Fruit fly (Drosophila melanogaster) whole organism, wandering third instar larva: ENCODE data around the gene Tmep.

Experiments used
- Abd-B ChIP-seq: fragments of >200 bp; optimal IDR thresholded peaks from 2 replicates; lab custom pipeline; 2017; ENCODE audit warnings: missing biosample characterization, missing genetic modification characterization
- CG32264 ChIP-seq: fragments of 200-800 bp; sonication (Bioruptor generic); optimal IDR thresholded peaks from 2 replicates; lab custom pipeline; 2016; ENCODE audit warnings: missing biosample characterization, missing genetic modification characterization
- CG9705 ChIP-seq: fragments of 200-800 bp; sonication (Bioruptor generic); optimal IDR thresholded peaks from 2 replicates; lab custom pipeline; 2018; ENCODE audit warnings: missing biosample characterization, mild to moderate bottlenecking, missing genetic modification characterization
- CrebA ChIP-seq: fragments of 200-800 bp; sonication (Bioruptor generic); optimal IDR thresholded peaks from 2 replicates; lab custom pipeline; 2016; ENCODE audit warnings: missing biosample characterization, mild to moderate bottlenecking, missing genetic modification characterization, borderline replicate concordance
- Dfd ChIP-seq: fragments of >200 bp; optimal IDR thresholded peaks from 2 replicates; lab custom pipeline; 2017; ENCODE audit warnings: missing biosample characterization, missing genetic modification characterization
- Dif ChIP-seq: fragments of 200-275, 200-300 bp; sonication (Bioruptor generic); optimal IDR thresholded peaks from 2 replicates; lab custom pipeline; 2018; ENCODE audit warnings: missing biosample characterization, missing genetic modification characterization; ENCODE audit not compliant: partially characterized antibody
- GATAd ChIP-seq: sonication (Bioruptor generic); optimal IDR thresholded peaks from 2 replicates; lab custom pipeline; 2016; ENCODE audit warnings: missing biosample characterization, missing genetic modification characterization
- HLH106 ChIP-seq: fragments of 200-800 bp; optimal IDR thresholded peaks from 3 replicates; lab custom pipeline; 2019; ENCODE audit warnings: missing biosample characterization, mild to moderate bottlenecking, missing genetic modification characterization, moderate library complexity
- Hnf4 ChIP-seq: fragments of 200-800 bp; sonication (Bioruptor generic); optimal IDR thresholded peaks from 2 replicates; lab custom pipeline; 2016; ENCODE audit warnings: missing biosample characterization, mild to moderate bottlenecking, missing genetic modification characterization
- Hr78 ChIP-seq: fragments of >200 bp; optimal IDR thresholded peaks from 2 replicates; lab custom pipeline; 2017; ENCODE audit warnings: missing biosample characterization, missing genetic modification characterization
- Hr83 ChIP-seq: fragments of 200-300 bp; sonication (Bioruptor generic); optimal IDR thresholded peaks from 2 replicates; lab custom pipeline; 2016; ENCODE audit warnings: missing biosample characterization, mild to moderate bottlenecking, missing genetic modification characterization, moderate library complexity; ENCODE audit not compliant: poor library complexity, severe bottlenecking
- Jra ChIP-seq: sonication (Bioruptor generic); optimal IDR thresholded peaks from 2 replicates; lab custom pipeline; 2016; ENCODE audit warnings: missing biosample characterization, missing genetic modification characterization
- Mio ChIP-seq: sonication (Bioruptor generic); optimal IDR thresholded peaks from 2 replicates; lab custom pipeline; 2016; ENCODE audit warnings: missing biosample characterization, missing genetic modification characterization
- Myc ChIP-seq: fragments of >200 bp; optimal IDR thresholded peaks from 2 replicates; lab custom pipeline; 2017
- N ChIP-seq: fragments of >200 bp; optimal IDR thresholded peaks from 2 replicates; lab custom pipeline; 2018; ENCODE audit warnings: missing biosample characterization, missing external identifiers, missing genetic modification characterization
- OdsH ChIP-seq: fragments of 200-800 bp; sonication (Bioruptor generic); optimal IDR thresholded peaks from 2 replicates; lab custom pipeline; 2016; ENCODE audit warnings: missing biosample characterization, mild to moderate bottlenecking, missing genetic modification characterization
- Rel ChIP-seq, 2 experiments: fragments of 200-800 bp; sonication (Bioruptor generic) in 1 of 2; optimal IDR thresholded peaks; 2 replicates in 1 of 2; 3 replicates in 1 of 2; lab custom pipeline; 2016 to 2019; ENCODE audit warnings: mild to moderate bottlenecking in 2 of 2, missing biosample characterization in 2 of 2, missing genetic modification characterization in 2 of 2, moderate library complexity in 1 of 2
- Sp1 ChIP-seq: fragments of 200-800 bp; sonication (Bioruptor generic); optimal IDR thresholded peaks from 3 replicates; lab custom pipeline; 2019; ENCODE audit warnings: missing biosample characterization, mild to moderate bottlenecking, missing genetic modification characterization, moderate library complexity
- Vsx2 ChIP-seq: fragments of 200-300, 225-300 bp; sonication (Bioruptor generic); optimal IDR thresholded peaks from 2 replicates; lab custom pipeline; 2018; ENCODE audit warnings: missing biosample characterization, missing genetic modification characterization; ENCODE audit not compliant: partially characterized antibody
- br ChIP-seq: fragments of 200-800 bp; sonication (Bioruptor generic); optimal IDR thresholded peaks from 2 replicates; lab custom pipeline; 2016; ENCODE audit warnings: missing biosample characterization, missing genetic modification characterization
- brk ChIP-seq: fragments of 200-800 bp; sonication (Bioruptor generic); optimal IDR thresholded peaks from 2 replicates; lab custom pipeline; 2016; ENCODE audit warnings: missing biosample characterization, mild to moderate bottlenecking, missing genetic modification characterization
- dl ChIP-seq, 2 experiments: fragments of 175-275, 200-275 bp in 1 of 2; fragments of 200-275 bp in 1 of 2; sonication (Bioruptor generic); optimal IDR thresholded peaks; lab custom pipeline; 2018; ENCODE audit warnings: mild to moderate bottlenecking in 2 of 2, missing biosample characterization in 2 of 2, missing genetic modification characterization in 2 of 2, moderate library complexity in 2 of 2; ENCODE audit not compliant: partially characterized antibody in 2 of 2, insufficient read depth in 1 of 2
- dmrt93B ChIP-seq: fragments of 200-800 bp; sonication (Bioruptor generic); optimal IDR thresholded peaks from 2 replicates; lab custom pipeline; 2018; ENCODE audit warnings: missing biosample characterization, mild to moderate bottlenecking, missing genetic modification characterization
- dsf ChIP-seq: sonication (Bioruptor generic); optimal IDR thresholded peaks from 2 replicates; lab custom pipeline; 2016; ENCODE audit warnings: missing biosample characterization, missing genetic modification characterization, borderline replicate concordance
- ey ChIP-seq: fragments of 200-800 bp; sonication (Bioruptor generic); optimal IDR thresholded peaks from 2 replicates; lab custom pipeline; 2016; ENCODE audit warnings: missing biosample characterization, missing genetic modification characterization
- foxo ChIP-seq, 2 experiments: fragments of 200-800 bp; sonication (Bioruptor generic); optimal IDR thresholded peaks; 2 replicates in 1 of 2; 3 replicates in 1 of 2; lab custom pipeline; 2016 to 2017; ENCODE audit warnings: missing biosample characterization in 2 of 2, missing genetic modification characterization in 2 of 2
- fru ChIP-seq: fragments of 200-800 bp; sonication (Bioruptor generic); optimal IDR thresholded peaks from 3 replicates; lab custom pipeline; 2016; ENCODE audit warnings: missing biosample characterization, mild to moderate bottlenecking, missing genetic modification characterization
- h ChIP-seq: fragments of 200-800 bp; sonication (Bioruptor generic); optimal IDR thresholded peaks from 3 replicates; lab custom pipeline; 2016; ENCODE audit warnings: missing biosample characterization, mild to moderate bottlenecking, missing genetic modification characterization
- jim ChIP-seq: fragments of 175-275, 200-325 bp; sonication (Bioruptor generic); optimal IDR thresholded peaks from 2 replicates; lab custom pipeline; 2016; ENCODE audit warnings: missing biosample characterization, mild to moderate bottlenecking, missing genetic modification characterization
- lola ChIP-seq: fragments of >200 bp; optimal IDR thresholded peaks from 2 replicates; lab custom pipeline; 2017; ENCODE audit warnings: missing biosample characterization, missing genetic modification characterization
- pan ChIP-seq: fragments of >200 bp; optimal IDR thresholded peaks from 2 replicates; lab custom pipeline; 2017
- psq ChIP-seq: fragments of 200-800 bp; sonication (Bioruptor generic); optimal IDR thresholded peaks from 3 replicates; lab custom pipeline; 2017; ENCODE audit warnings: missing biosample characterization, mild to moderate bottlenecking, missing genetic modification characterization, moderate library complexity
- rgr ChIP-seq: fragments of 200-800 bp; sonication (Bioruptor generic); optimal IDR thresholded peaks from 3 replicates; lab custom pipeline; 2016; ENCODE audit warnings: missing biosample characterization, mild to moderate bottlenecking, missing genetic modification characterization
- sage ChIP-seq: fragments of 200-800 bp; sonication (Bioruptor generic); optimal IDR thresholded peaks from 2 replicates; lab custom pipeline; 2016; ENCODE audit warnings: missing biosample characterization, mild to moderate bottlenecking, missing genetic modification characterization
- sv ChIP-seq: fragments of 200-800 bp; sonication (Bioruptor generic); optimal IDR thresholded peaks from 3 replicates; lab custom pipeline; 2016; ENCODE audit warnings: missing biosample characterization, missing genetic modification characterization
- tai ChIP-seq: sonication (Bioruptor generic); optimal IDR thresholded peaks from 2 replicates; lab custom pipeline; 2016; ENCODE audit warnings: missing biosample characterization, missing genetic modification characterization
- usp ChIP-seq: fragments of >200 bp; optimal IDR thresholded peaks from 2 replicates; lab custom pipeline; 2017; ENCODE audit warnings: missing biosample characterization, missing genetic modification characterization
- woc ChIP-seq: sonication (Bioruptor generic); optimal IDR thresholded peaks from 2 replicates; lab custom pipeline; 2016; ENCODE audit warnings: missing biosample characterization, mild to moderate bottlenecking, missing genetic modification characterization

Gene Tmep

dm6 chr3L:1586266-1587054 is 17.5 kb downstream of the Tmep start:
- TF ChIP-seq Sp1 (GFP tag; lab: Kevin White, UChicago), result peak; percentile 37
- no peak for TF ChIP-seq Mio (GFP tag; lab: Kevin White, UChicago)
- peak; percentile 49 for TF ChIP-seq br (GFP tag; lab: Kevin White, UChicago)
- no peak for TF ChIP-seq Abd-B (GFP tag; lab: Kevin White, UChicago)
- peak; percentile 41 for TF ChIP-seq psq
- peak; percentile 76 for TF ChIP-seq Jra (GFP tag; lab: Kevin White, UChicago)
- TF ChIP-seq sage, result peak; percentile 74
- TF ChIP-seq woc (GFP tag; lab: Kevin White, UChicago), result no peak
- no peak for TF ChIP-seq Hr78 (GFP tag; lab: Kevin White, UChicago)
- TF ChIP-seq fru (GFP tag; lab: Kevin White, UChicago), result peak; percentile 48
- TF ChIP-seq foxo (GFP tag; optimal IDR thresholded peaks at IDR 0.05; lab: Kevin White, UChicago), result peak in 1 of 2 experiments; percentile 48
- no peak for TF ChIP-seq sv
- peak; percentile 96 to 98 for TF ChIP-seq dl (GFP tag; optimal IDR thresholded peaks at IDR 0.05; lab: Kevin White, UChicago; ENCODE audit: insufficient read depth in 1 of 2, partially characterized antibody in 2 of 2)
- no peak for TF ChIP-seq tai (GFP tag; lab: Kevin White, UChicago)
- no peak for TF ChIP-seq jim (GFP tag; lab: Kevin White, UChicago)
- peak; percentile 99 for TF ChIP-seq Dif (GFP tag; lab: Kevin White, UChicago)
- peak; percentile 64 for TF ChIP-seq Rel (GFP tag; optimal IDR thresholded peaks at IDR 0.05; lab: Kevin White, UChicago)
- peak; percentile 10 for TF ChIP-seq Rel (tag; optimal IDR thresholded peaks at IDR 0.05; lab: Kevin White, UChicago)
- TF ChIP-seq lola (GFP tag; lab: Kevin White, UChicago), result no peak
- peak; percentile 35 for TF ChIP-seq Hnf4 (GFP tag; lab: Kevin White, UChicago)
- TF ChIP-seq Vsx2 (GFP tag; lab: Kevin White, UChicago), result peak; percentile 95
- no peak for TF ChIP-seq HLH106
- TF ChIP-seq dsf (GFP tag; lab: Kevin White, UChicago), result no peak
- TF ChIP-seq OdsH, result no peak
- no peak for TF ChIP-seq GATAd (GFP tag; lab: Kevin White, UChicago)
- TF ChIP-seq usp (GFP tag; lab: Kevin White, UChicago), result no peak
- peak; percentile 44 for TF ChIP-seq rgr (GFP tag; lab: Kevin White, UChicago)
- no peak for TF ChIP-seq N
- peak; percentile 45 for TF ChIP-seq CG32264 (GFP tag; lab: Kevin White, UChicago)
- no peak for TF ChIP-seq pan (lab: Kevin White, UChicago)
- peak; percentile 82 for TF ChIP-seq Hr83
- TF ChIP-seq Dfd (GFP tag; lab: Kevin White, UChicago), result no peak
- TF ChIP-seq dmrt93B (GFP tag; lab: Kevin White, UChicago), result no peak
- no peak for TF ChIP-seq Myc
- TF ChIP-seq brk (GFP tag; lab: Kevin White, UChicago), result peak; percentile 42
- TF ChIP-seq h (GFP tag; lab: Kevin White, UChicago), result peak; percentile 90
- TF ChIP-seq ey (GFP tag; lab: Kevin White, UChicago), result no peak
- no peak for TF ChIP-seq CG9705 (GFP tag; lab: Kevin White, UChicago)
- peak; percentile 86 for TF ChIP-seq CrebA (GFP tag; lab: Kevin White, UChicago)

DNA sequence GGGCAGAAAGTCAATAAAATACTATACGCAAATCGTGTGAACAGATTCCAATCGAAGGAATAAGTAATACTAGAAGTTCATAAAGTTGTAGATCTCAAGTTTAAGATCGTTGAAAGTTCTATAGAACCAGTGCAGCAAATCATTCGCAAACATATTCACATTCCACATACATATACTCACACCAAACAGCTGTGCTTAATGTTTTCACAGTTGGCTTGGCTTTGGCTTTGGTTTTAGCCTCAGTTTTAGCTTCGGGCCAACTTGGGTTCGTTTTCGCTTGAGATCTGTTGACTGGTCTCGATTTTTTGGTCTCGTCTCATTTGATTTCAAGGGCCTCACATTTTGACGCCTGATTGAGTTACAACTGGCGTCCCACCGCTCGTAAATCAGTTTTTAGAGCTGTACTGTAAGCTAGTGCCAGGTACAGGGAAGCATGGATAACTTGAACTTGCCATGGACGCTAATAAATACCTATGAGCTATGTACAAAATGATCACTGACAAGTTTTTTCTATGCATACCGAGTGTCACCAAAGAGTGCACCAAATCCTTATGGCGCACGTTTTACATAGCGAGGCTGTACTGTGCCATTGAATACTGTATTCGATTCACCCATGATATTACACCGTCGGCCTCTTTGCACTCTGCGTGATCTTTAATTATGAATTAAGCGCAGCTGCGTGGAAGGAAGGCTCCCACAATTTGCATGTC is 18.3 kb downstream of the Tmep start:
- TF ChIP-seq Sp1 (GFP tag; lab: Kevin White, UChicago), result peak; percentile 60
- peak; percentile 69 for TF ChIP-seq rgr (GFP tag; lab: Kevin White, UChicago)
- TF ChIP-seq foxo (GFP tag; optimal IDR thresholded peaks at IDR 0.05; lab: Kevin White, UChicago), result peak in 1 of 2 experiments; percentile 80
- no peak for TF ChIP-seq N
- no peak for TF ChIP-seq Hr83
- peak; percentile 59 for TF ChIP-seq Hnf4 (GFP tag; lab: Kevin White, UChicago)
- peak; percentile 46 for TF ChIP-seq dmrt93B (GFP tag; lab: Kevin White, UChicago)
- peak; percentile 45 for TF ChIP-seq CG9705 (GFP tag; lab: Kevin White, UChicago)
- TF ChIP-seq brk (GFP tag; lab: Kevin White, UChicago), result no peak
- peak; percentile 70 for TF ChIP-seq ey (GFP tag; lab: Kevin White, UChicago)
- peak; percentile 14 for TF ChIP-seq woc (GFP tag; lab: Kevin White, UChicago)
- peak; percentile 65 for TF ChIP-seq OdsH
- TF ChIP-seq HLH106, result peak; percentile 69
- peak; percentile 67 for TF ChIP-seq fru (GFP tag; lab: Kevin White, UChicago)
- peak; percentile 75 for TF ChIP-seq h (GFP tag; lab: Kevin White, UChicago)
- no peak for TF ChIP-seq tai (GFP tag; lab: Kevin White, UChicago)
- peak; percentile 43 for TF ChIP-seq psq
- peak; percentile 66 for TF ChIP-seq br (GFP tag; lab: Kevin White, UChicago)
- peak; percentile 74 for TF ChIP-seq sv
